Worm (Caenorhabditis elegans) whole organism, L1 larva: ENCODE results near the gene ndub-6.
A peak's percentile ranks its signal among the peaks of the same experiment; 100 is the strongest.

Source experiments
- C34B4.2 ChIP-seq: sonication (generic microtip); optimal IDR thresholded peaks from 2 replicates; lab custom pipeline; 2017; ENCODE audit warnings: mild to moderate bottlenecking, missing genetic modification characterization, missing compliant biosample characterization
- Y116A8C.19 ChIP-seq: sonication (generic microtip); optimal IDR thresholded peaks from 2 replicates; lab custom pipeline; 2016; ENCODE audit warnings: missing compliant biosample characterization, missing genetic modification characterization, borderline replicate concordance
- alr-1 ChIP-seq: fragments of 200-800 bp; sonication (Bioruptor generic); optimal IDR thresholded peaks from 2 replicates; lab custom pipeline; 2018; ENCODE audit warnings: borderline replicate concordance, mild to moderate bottlenecking, missing genetic modification characterization, missing compliant biosample characterization
- aly-2 ChIP-seq: fragments of 150-350 bp; optimal IDR thresholded peaks from 2 replicates; lab custom pipeline; 2014; ENCODE audit warnings: missing biosample characterization, missing genetic modification characterization
- blmp-1 ChIP-seq: fragments of 150-350 bp; optimal IDR thresholded peaks from 2 replicates; lab custom pipeline; 2014; ENCODE audit warnings: missing biosample characterization, missing genetic modification characterization
- ceh-63 ChIP-seq: fragments of 200-800 bp; sonication (Bioruptor generic); optimal IDR thresholded peaks from 2 replicates; lab custom pipeline; 2018; ENCODE audit warnings: mild to moderate bottlenecking, missing genetic modification characterization, missing compliant biosample characterization
- ceh-8 ChIP-seq: fragments of 200-800 bp; sonication (Bioruptor generic); optimal IDR thresholded peaks from 2 replicates; lab custom pipeline; 2018; ENCODE audit warnings: mild to moderate bottlenecking, missing genetic modification characterization, moderate library complexity, missing compliant biosample characterization
- ceh-82 ChIP-seq, 3 experiments: fragments of 150-350 bp in 1 of 3; sonication (generic microtip) in 2 of 3; optimal IDR thresholded peaks; 2 replicates each; lab custom pipeline; 2014 to 2017; ENCODE audit warnings: missing biosample characterization in 3 of 3, missing genetic modification characterization in 3 of 3
- ceh-88 ChIP-seq: fragments of 200-800 bp; sonication (Bioruptor generic); IDR thresholded peaks from 2 replicates; pipeline ENCODE4 v1.3.6; 2022; ENCODE audit warnings: missing genetic modification characterization, missing compliant biosample characterization
- ces-1 ChIP-seq: fragments of 150-350 bp; optimal IDR thresholded peaks from 2 replicates; lab custom pipeline; 2014; ENCODE audit warnings: missing biosample characterization, missing genetic modification reagents, missing genetic modification characterization
- efl-1 ChIP-seq, 4 experiments: fragments of 150-350 bp; optimal IDR thresholded peaks in 3 of 4; peaks in 1 of 4; 1 replicate in 1 of 4; 2 replicates in 3 of 4; lab custom pipeline; 2014; ENCODE audit warnings: missing biosample characterization in 2 of 4, missing genetic modification characterization in 2 of 4, missing genetic modification reagents in 2 of 4
- egl-13 ChIP-seq: sonication (generic microtip); optimal IDR thresholded peaks from 2 replicates; lab custom pipeline; 2016; ENCODE audit warnings: missing genotype, missing genetic modification reagents, missing genetic modification characterization, missing compliant biosample characterization
- elt-2 ChIP-seq: sonication (generic microtip); optimal IDR thresholded peaks from 2 replicates; lab custom pipeline; 2016; ENCODE audit warnings: missing genetic modification characterization, mild to moderate bottlenecking, inconsistent platforms, missing compliant biosample characterization, missing genetic modification reagents
- elt-3 ChIP-seq, 6 experiments: fragments of 150-350 bp in 1 of 6; sonication (generic microtip); optimal IDR thresholded peaks; 2 replicates each; lab custom pipeline; 2017 to 2018; ENCODE audit warnings: missing biosample characterization in 6 of 6, missing genetic modification characterization in 6 of 6, inconsistent platforms in 1 of 6
- ets-5 ChIP-seq: fragments of 200-800 bp; sonication (Bioruptor generic); IDR thresholded peaks from 2 replicates; pipeline ENCODE4 v1.3.6; 2022; ENCODE audit warnings: missing genetic modification characterization, missing compliant biosample characterization
- fkh-4 ChIP-seq: sonication (generic microtip); optimal IDR thresholded peaks from 2 replicates; lab custom pipeline; 2016; ENCODE audit warnings: missing compliant biosample characterization, missing genetic modification characterization, borderline replicate concordance
- fkh-8 ChIP-seq: sonication (generic microtip); optimal IDR thresholded peaks from 2 replicates; lab custom pipeline; 2016; ENCODE audit warnings: mild to moderate bottlenecking, missing genetic modification characterization, missing compliant biosample characterization
- hlh-4 ChIP-seq: sonication (generic microtip); optimal IDR thresholded peaks from 2 replicates; lab custom pipeline; 2016; ENCODE audit warnings: mild to moderate bottlenecking, missing genetic modification characterization, missing compliant biosample characterization
- lin-15B ChIP-seq: fragments of 150-350 bp; sonication (generic microtip); optimal IDR thresholded peaks from 3 replicates; lab custom pipeline; 2014; ENCODE audit warnings: missing biosample characterization, missing genetic modification characterization
- lin-39 ChIP-seq: fragments of 150-350 bp; optimal IDR thresholded peaks from 2 replicates; lab custom pipeline; 2014; ENCODE audit warnings: missing biosample characterization, missing genetic modification reagents, missing genetic modification characterization
- lir-3 ChIP-seq: sonication (generic microtip); optimal IDR thresholded peaks from 2 replicates; lab custom pipeline; 2016; ENCODE audit warnings: mild to moderate bottlenecking, missing genetic modification characterization, moderate library complexity, missing compliant biosample characterization; ENCODE audit not compliant: poor library complexity
- mef-2 ChIP-seq: fragments of 150-350 bp; optimal IDR thresholded peaks from 2 replicates; lab custom pipeline; 2014; ENCODE audit warnings: missing biosample characterization, missing genetic modification characterization
- nhr-11 ChIP-seq: fragments of 150-350 bp; optimal IDR thresholded peaks from 2 replicates; lab custom pipeline; 2014; ENCODE audit warnings: missing biosample characterization, missing genetic modification characterization
- nhr-20 ChIP-seq: sonication (generic microtip); optimal IDR thresholded peaks from 2 replicates; lab custom pipeline; 2016; ENCODE audit warnings: mild to moderate bottlenecking, missing genetic modification characterization, missing compliant biosample characterization
- nhr-237 ChIP-seq: fragments of 150-350 bp; optimal IDR thresholded peaks from 2 replicates; lab custom pipeline; 2014; ENCODE audit warnings: missing biosample characterization, missing genetic modification characterization
- nhr-28 ChIP-seq: fragments of 150-350 bp; optimal IDR thresholded peaks from 2 replicates; lab custom pipeline; 2014; ENCODE audit warnings: missing biosample characterization, missing genetic modification characterization
- nhr-47 ChIP-seq: sonication (generic microtip); optimal IDR thresholded peaks from 2 replicates; lab custom pipeline; 2016; ENCODE audit warnings: mild to moderate bottlenecking, missing genetic modification characterization, moderate library complexity, missing compliant biosample characterization
- nhr-71 ChIP-seq: sonication (generic microtip); optimal IDR thresholded peaks from 2 replicates; lab custom pipeline; 2016; ENCODE audit warnings: mild to moderate bottlenecking, missing genetic modification characterization, moderate library complexity, missing compliant biosample characterization
- nhr-76 ChIP-seq: sonication (generic microtip); optimal IDR thresholded peaks from 2 replicates; lab custom pipeline; 2017; ENCODE audit warnings: missing biosample characterization, missing genetic modification characterization
- nhr-84 ChIP-seq: sonication (generic microtip); optimal IDR thresholded peaks from 2 replicates; lab custom pipeline; 2017; ENCODE audit warnings: missing biosample characterization, missing genetic modification characterization
- nhr-85 ChIP-seq: sonication (generic microtip); peaks from one replicate; lab custom pipeline; 2016; ENCODE audit warnings: missing genetic modification characterization, inconsistent platforms, missing compliant biosample characterization
- nhr-90 ChIP-seq: sonication (generic microtip); optimal IDR thresholded peaks from 2 replicates; lab custom pipeline; 2016; ENCODE audit warnings: mild to moderate bottlenecking, missing genetic modification characterization, missing compliant biosample characterization; ENCODE audit not compliant: poor library complexity
- pag-3 ChIP-seq: sonication (generic microtip); optimal IDR thresholded peaks from 2 replicates; lab custom pipeline; 2017; ENCODE audit warnings: missing genetic modification characterization, mild to moderate bottlenecking, missing compliant biosample characterization, antibody characterized with exemption, borderline replicate concordance; ENCODE audit not compliant: insufficient read depth
- rnt-1 ChIP-seq: sonication (generic microtip); optimal IDR thresholded peaks from 2 replicates; lab custom pipeline; 2016; ENCODE audit warnings: mild to moderate bottlenecking, missing genetic modification characterization, moderate library complexity, missing compliant biosample characterization
- skn-1 ChIP-seq: fragments of 150-350 bp; optimal IDR thresholded peaks from 2 replicates; lab custom pipeline; 2014; ENCODE audit warnings: missing biosample characterization, missing genetic modification characterization
- snpc-4 ChIP-seq: fragments of 150-350 bp; optimal IDR thresholded peaks from 2 replicates; lab custom pipeline; 2014; ENCODE audit warnings: missing biosample characterization, missing genetic modification characterization
- snu-23 ChIP-seq: sonication (generic microtip); optimal IDR thresholded peaks from 2 replicates; lab custom pipeline; 2016; ENCODE audit warnings: missing genetic modification characterization, missing compliant biosample characterization
- sox-4 ChIP-seq: sonication (generic microtip); optimal IDR thresholded peaks from 2 replicates; lab custom pipeline; 2016; ENCODE audit warnings: missing genetic modification characterization, missing compliant biosample characterization
- sptf-1 ChIP-seq: fragments of 150-350 bp; optimal IDR thresholded peaks from 2 replicates; lab custom pipeline; 2014; ENCODE audit warnings: missing biosample characterization, missing genetic modification characterization
- sup-37 ChIP-seq: fragments of 200-800 bp; sonication (Bioruptor generic); optimal IDR thresholded peaks from 2 replicates; lab custom pipeline; 2018; ENCODE audit warnings: mild to moderate bottlenecking, missing genetic modification characterization, missing compliant biosample characterization
- unc-130 ChIP-seq: fragments of 150-350 bp; optimal IDR thresholded peaks from 2 replicates; lab custom pipeline; 2017; ENCODE audit warnings: missing biosample characterization, missing genetic modification characterization, inconsistent platforms
- unc-30 ChIP-seq: sonication (generic microtip); optimal IDR thresholded peaks from 2 replicates; lab custom pipeline; 2017; ENCODE audit warnings: missing biosample characterization, missing genetic modification characterization
- unc-86 ChIP-seq: sonication (generic microtip); optimal IDR thresholded peaks from 2 replicates; lab custom pipeline; 2016; ENCODE audit warnings: missing genetic modification characterization, missing compliant biosample characterization
- zag-1 ChIP-seq: fragments of 150-350 bp; optimal IDR thresholded peaks from 2 replicates; lab custom pipeline; 2014; ENCODE audit warnings: missing biosample characterization, missing genetic modification characterization

Gene ndub-6

ce11 chrIV:11695634-11696033 lies 43.4 kb downstream of the ndub-6 start:
- TF ChIP-seq C34B4.2 (tag; lab: Kevin White, UChicago) (no peak), lin-39 (tag; lab: Kevin White, UChicago) (no peak), ceh-8 (GFP tag; lab: Kevin White, UChicago) (no peak), alr-1 (tag; lab: Kevin White, UChicago) (no peak), fkh-4 (tag; lab: Kevin White, UChicago) (no peak), nhr-20 (tag; lab: Kevin White, UChicago) (no peak), aly-2 (tag; lab: Kevin White, UChicago) (no peak), fkh-8 (tag; lab: Kevin White, UChicago) (no peak), unc-86 (tag; lab: Kevin White, UChicago) (no peak), sox-4 (no peak), snu-23 (GFP tag; lab: Kevin White, UChicago) (no peak), sptf-1 (tag; lab: Kevin White, UChicago) (no peak), snpc-4 (no peak), elt-3 (tag; optimal IDR thresholded peaks at IDR 0.05; lab: Kevin White, UChicago) (no peak), Y116A8C.19 (tag; lab: Kevin White, UChicago) (no peak), nhr-90 (tag; lab: Kevin White, UChicago) (no peak), nhr-47 (tag; lab: Kevin White, UChicago) (no peak), ceh-63 (GFP tag; lab: Kevin White, UChicago) (no peak), ets-5 (GFP tag; lab: Robert Waterston, UW) (no peak)

- TF ChIP-seq nhr-90 (tag; lab: Kevin White, UChicago) (no peak), nhr-20 (tag; lab: Kevin White, UChicago) (no peak), nhr-237 (tag; lab: Kevin White, UChicago) (no peak), efl-1 (optimal IDR thresholded peaks at IDR 0.05; lab: Kevin White, UChicago) (no peak), efl-1 (GFP tag; optimal IDR thresholded peaks at IDR 0.05 in 1 of 2; lab: Kevin White, UChicago) (no peak), lin-15B (no peak), egl-13 (tag; lab: Kevin White, UChicago) (no peak), ces-1 (no peak), unc-130 (tag; lab: Kevin White, UChicago) (no peak), nhr-71 (tag; lab: Kevin White, UChicago) (no peak), rnt-1 (tag; lab: Kevin White, UChicago) (no peak), blmp-1 (tag; lab: Kevin White, UChicago) (no peak)
Observed at ce11 chrIV:11697514-11697913, 45.3 kb downstream of the ndub-6 start.

ce11 chrIV:11700100-11700499 lies 47.9 kb downstream of the ndub-6 start:
- no peak for TF ChIP-seq sox-4
- TF ChIP-seq nhr-76 (tag; lab: Kevin White, UChicago), result no peak
- TF ChIP-seq sup-37 (GFP tag; lab: Kevin White, UChicago), result no peak
- no peak for TF ChIP-seq nhr-84 (tag; lab: Kevin White, UChicago)
- no peak for TF ChIP-seq lin-15B
- TF ChIP-seq unc-86 (tag; lab: Kevin White, UChicago), result no peak
- no peak for TF ChIP-seq hlh-4 (tag; lab: Kevin White, UChicago)
- TF ChIP-seq skn-1, result no peak
- TF ChIP-seq elt-2 (tag; lab: Kevin White, UChicago), result no peak
- TF ChIP-seq blmp-1 (tag; lab: Kevin White, UChicago), result peak; percentile 99
- TF ChIP-seq ceh-82 (tag; optimal IDR thresholded peaks at IDR 0.05; lab: Kevin White, UChicago), result no peak
- TF ChIP-seq rnt-1 (tag; lab: Kevin White, UChicago), result no peak
- TF ChIP-seq pag-3 (tag; lab: Kevin White, UChicago), result no peak
- TF ChIP-seq unc-30 (tag; lab: Kevin White, UChicago), result no peak
- TF ChIP-seq mef-2 (tag; lab: Kevin White, UChicago), result no peak
- no peak for TF ChIP-seq lir-3
- TF ChIP-seq nhr-28, result no peak
- TF ChIP-seq nhr-20 (tag; lab: Kevin White, UChicago), result no peak
- no peak for TF ChIP-seq alr-1 (tag; lab: Kevin White, UChicago)
- TF ChIP-seq unc-130 (tag; lab: Kevin White, UChicago), result no peak
- no peak for TF ChIP-seq nhr-11 (tag; lab: Kevin White, UChicago)
- no peak for TF ChIP-seq zag-1
- no peak for TF ChIP-seq ceh-88 (GFP tag; lab: Robert Waterston, UW)
- TF ChIP-seq elt-3 (tag; optimal IDR thresholded peaks at IDR 0.05; lab: Kevin White, UChicago), result peak in 2 of 6 experiments; percentile 27 to 65
- TF ChIP-seq nhr-85 (tag; lab: Kevin White, UChicago), result peak; percentile 23
- TF ChIP-seq nhr-90 (tag; lab: Kevin White, UChicago), result no peak
